Worm (Caenorhabditis elegans): Measurements from ENCODE around the gene irk-1.

Gene irk-1

DNA sequence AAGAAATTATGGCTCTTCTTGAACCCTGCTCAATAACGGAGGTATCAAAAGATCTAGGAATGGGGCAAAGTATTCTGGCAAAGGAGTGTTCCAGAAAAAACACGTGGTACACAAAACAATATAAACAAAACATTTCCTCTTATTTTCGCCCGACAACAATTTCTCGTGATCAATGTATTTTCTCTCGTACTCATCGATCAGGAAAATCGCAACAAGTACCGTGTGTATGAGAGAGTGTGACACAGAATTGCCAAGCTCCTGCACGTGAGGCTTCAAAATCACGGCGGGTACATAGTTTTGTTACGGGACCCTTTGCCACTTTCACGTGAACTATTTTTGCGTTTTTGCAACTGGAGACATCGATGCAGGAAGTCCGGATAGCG lies 36.9 kb downstream of the irk-1 start:
- TF ChIP-seq cog-1 (tag; optimal IDR thresholded peaks at IDR 0.05) (no peak), tab-1 (GFP tag; IDR thresholded peaks at IDR 0.05) (no peak), ztf-29 (GFP tag; IDR thresholded peaks at IDR 0.05) (no peak), klf-2 (GFP tag; conservative IDR thresholded peaks at IDR 0.05) (no peak), T22C8.4 (GFP tag; IDR thresholded peaks at IDR 0.05) (no peak), ztf-23 (GFP tag; IDR thresholded peaks at IDR 0.05) (no peak), med-1 (GFP tag; optimal IDR thresholded peaks at IDR 0.05; ENCODE audit: insufficient read depth) (no peak), flt-1 (GFP tag; IDR thresholded peaks at IDR 0.05) (no peak)

DNA sequence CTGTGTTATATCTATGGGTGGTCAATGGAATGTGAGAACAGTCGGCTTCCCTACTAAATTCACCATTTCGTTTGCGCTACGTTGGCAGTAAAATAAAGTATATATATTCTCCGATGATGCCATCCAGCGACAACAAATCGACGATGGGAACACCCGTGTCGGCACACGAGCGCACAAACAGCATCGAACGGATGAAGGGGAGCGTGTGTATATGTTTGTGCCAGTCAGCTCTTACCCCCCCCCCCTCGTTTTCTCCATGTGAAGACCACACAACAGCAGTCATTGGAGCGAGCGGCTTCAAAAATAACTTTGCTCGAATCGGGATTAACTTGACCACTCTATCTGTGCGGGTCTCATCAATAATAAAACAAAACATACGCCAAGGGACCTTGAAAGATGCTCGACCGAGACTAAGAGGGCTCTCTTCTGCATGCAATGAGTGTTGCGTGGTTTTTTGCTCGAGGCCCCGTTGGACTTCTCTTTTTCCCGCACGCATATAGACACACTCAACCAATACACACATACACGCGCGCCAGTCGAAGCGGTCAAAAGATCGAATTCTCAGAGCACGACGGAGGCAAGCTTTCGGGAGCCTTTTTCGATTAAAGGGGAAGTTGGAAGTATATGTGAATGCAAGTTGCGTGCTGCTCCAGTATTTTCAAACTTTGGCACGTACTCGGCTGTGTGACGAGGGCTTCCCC lies 37.5 kb downstream of the irk-1 start:
- no peak for TF ChIP-seq ztf-29 (GFP tag; IDR thresholded peaks at IDR 0.05)

DNA sequence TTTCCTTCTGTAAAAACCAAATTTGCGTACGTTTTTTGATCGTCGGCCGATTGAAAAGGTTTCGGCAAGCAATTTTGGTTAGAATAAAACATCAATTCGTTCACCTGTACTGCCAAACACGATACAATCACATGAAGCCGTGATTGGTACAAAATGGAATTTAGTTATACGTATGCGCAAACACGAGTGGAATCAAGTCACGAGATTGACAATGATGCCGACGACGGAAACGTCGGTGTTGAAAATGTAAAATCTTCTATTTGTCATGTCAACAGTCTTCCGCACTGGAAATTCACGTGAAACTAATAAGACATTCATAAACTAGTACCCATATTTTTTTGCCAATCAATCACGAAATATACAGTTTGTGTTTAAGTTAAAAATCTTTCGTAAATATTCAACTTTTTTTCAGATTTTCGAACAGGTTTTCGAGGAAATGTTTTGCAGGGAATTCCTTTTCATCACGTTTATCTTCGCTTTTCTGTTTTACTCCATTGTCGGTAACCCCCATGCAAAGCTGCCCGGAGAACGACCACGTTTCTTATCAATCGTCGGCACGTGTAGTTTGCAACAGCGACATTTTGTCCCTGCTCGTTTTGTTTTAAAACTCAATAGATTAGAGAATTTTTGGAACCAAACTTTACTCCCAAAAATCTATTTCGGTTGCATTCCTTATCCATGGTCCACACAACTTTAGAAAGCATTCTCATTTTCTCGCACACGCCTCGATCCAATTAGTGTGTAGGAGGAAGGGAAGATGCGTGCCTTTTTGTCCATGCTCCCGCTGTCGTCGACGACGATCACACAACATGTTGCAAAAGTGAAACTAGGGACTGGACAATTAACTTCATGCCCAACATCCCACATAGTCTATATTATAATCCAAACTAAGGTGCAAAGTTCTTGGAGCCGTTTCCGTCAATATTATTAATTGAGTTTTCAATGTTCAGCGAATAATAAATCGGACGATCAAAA lies 38.6 kb downstream of the irk-1 start:
- no peak for TF ChIP-seq klf-2 (GFP tag; conservative IDR thresholded peaks at IDR 0.05)

DNA sequence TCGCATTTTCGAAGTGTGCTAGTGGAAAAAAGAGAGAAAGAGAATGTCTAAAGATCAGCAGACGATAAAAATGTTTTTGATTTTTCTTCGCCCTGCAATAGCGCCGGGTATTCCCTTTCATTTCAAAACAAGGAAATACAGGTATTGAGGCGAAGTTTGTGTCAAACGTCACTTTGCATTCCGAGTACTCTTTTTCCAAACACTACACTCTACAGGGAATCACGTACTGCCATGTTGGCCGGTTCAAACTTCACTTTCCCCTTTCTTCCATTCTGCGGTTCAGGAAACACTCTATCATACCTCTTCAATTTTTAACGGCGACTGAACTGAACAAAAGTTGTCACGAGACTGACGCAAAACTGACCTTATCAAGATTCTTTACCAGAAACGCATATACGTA lies 39.4 kb downstream of the irk-1 start:
- TF ChIP-seq flt-1 (GFP tag; IDR thresholded peaks at IDR 0.05): no peak
- no peak for TF ChIP-seq cog-1 (tag; optimal IDR thresholded peaks at IDR 0.05)
- TF ChIP-seq tab-1 (GFP tag; IDR thresholded peaks at IDR 0.05): no peak
- no peak for TF ChIP-seq T22C8.4 (GFP tag; IDR thresholded peaks at IDR 0.05)
- no peak for TF ChIP-seq klf-2 (GFP tag; conservative IDR thresholded peaks at IDR 0.05)
- TF ChIP-seq ztf-23 (GFP tag; IDR thresholded peaks at IDR 0.05): no peak
- TF ChIP-seq ref-1 (GFP tag; conservative IDR thresholded peaks at IDR 0.05): no peak

DNA sequence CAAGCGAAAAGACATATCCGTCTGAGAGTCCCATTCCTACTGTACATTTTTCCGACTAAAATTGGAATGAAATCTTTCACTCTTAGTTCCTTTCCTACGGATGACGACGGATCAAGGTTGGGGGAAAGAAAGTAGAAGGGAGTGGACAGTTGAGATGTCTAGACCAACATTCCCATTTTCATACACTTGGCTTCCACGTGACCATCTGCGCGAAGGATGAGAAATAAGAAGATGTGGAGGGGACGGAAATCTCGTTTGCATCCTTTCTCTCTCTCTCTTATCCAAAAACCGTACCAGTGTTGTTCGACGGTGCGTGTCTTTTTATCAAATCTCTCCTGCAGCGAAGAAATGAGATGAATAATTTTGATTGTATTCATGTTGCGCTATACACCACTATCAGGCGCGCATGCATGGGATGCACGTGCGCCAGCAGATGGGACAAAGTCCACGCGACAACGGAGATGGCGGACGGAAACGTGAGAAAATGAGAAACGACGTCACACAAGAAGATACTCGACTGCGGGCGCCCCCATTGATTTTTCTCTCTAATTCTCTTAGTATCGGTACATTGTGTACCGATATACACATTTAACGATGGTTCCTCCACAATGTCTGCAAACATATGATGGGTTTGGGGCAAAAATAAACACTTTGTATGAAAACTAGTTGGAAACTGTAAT lies 40.4 kb downstream of the irk-1 start:
- no peak for TF ChIP-seq tab-1 (GFP tag; IDR thresholded peaks at IDR 0.05)
- TF ChIP-seq flt-1 (GFP tag; IDR thresholded peaks at IDR 0.05): no peak
- peak; percentile 64 for TF ChIP-seq cog-1 (tag; optimal IDR thresholded peaks at IDR 0.05)
- no peak for TF ChIP-seq ztf-29 (GFP tag; IDR thresholded peaks at IDR 0.05)

DNA sequence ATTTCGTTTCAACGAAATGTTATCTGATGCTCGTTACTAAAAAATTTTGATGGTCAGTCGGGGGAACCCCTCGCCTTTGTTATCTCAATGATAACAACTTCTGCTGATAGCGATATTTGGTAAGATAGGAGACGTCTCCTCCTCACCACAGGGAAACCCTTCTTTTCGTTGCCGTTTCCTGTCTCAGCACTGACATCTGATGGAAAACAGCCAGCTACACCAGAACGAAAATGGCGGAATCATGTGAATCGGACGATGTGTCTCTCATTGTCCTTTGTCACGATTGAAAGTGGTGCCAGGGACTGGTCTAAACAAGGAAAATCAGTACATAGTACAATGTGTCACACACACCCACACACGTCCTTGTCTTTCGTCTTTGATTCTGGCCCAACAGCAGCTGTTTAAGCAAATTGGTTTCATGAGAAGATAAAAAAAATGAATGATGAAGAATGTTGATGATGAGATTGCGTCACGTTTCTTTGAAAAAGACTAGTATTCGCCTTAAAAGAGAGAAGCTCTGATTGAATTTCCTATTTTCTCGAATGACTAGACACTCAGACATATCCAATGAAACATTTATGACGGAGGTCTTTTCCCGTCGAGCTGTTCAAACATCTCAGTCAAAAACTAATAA lies 41.4 kb downstream of the irk-1 start:
- TF ChIP-seq ref-1 (GFP tag; conservative IDR thresholded peaks at IDR 0.05) (no peak), tab-1 (GFP tag; IDR thresholded peaks at IDR 0.05) (no peak), ztf-29 (GFP tag; IDR thresholded peaks at IDR 0.05) (no peak), ztf-23 (GFP tag; IDR thresholded peaks at IDR 0.05) (no peak), cog-1 (tag; optimal IDR thresholded peaks at IDR 0.05) (no peak), T22C8.4 (GFP tag; IDR thresholded peaks at IDR 0.05) (no peak), flt-1 (GFP tag; IDR thresholded peaks at IDR 0.05) (no peak), klf-2 (GFP tag; conservative IDR thresholded peaks at IDR 0.05) (no peak), med-1 (GFP tag; optimal IDR thresholded peaks at IDR 0.05; ENCODE audit: insufficient read depth) (no peak)

DNA sequence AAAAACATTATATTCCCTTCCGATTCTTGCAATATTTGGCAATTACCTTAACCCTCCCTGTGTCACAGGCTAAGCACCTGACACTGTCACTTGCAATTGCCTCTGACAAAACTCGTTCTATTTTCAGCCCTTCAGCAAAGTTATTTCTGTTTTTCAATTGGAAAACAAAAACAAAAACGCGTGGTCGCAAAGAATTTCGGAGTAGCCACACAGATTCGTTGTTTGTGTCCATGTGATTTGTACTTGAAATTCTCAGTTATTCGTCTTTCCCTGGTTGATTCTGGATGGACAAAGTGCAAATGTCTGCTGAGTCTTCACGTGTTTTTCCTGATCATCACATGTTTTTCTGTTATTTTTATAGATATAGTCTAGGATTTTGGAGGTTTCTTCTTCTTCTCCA lies 42.4 kb downstream of the irk-1 start:
- TF ChIP-seq klf-2 (GFP tag; conservative IDR thresholded peaks at IDR 0.05) (no peak), flt-1 (GFP tag; IDR thresholded peaks at IDR 0.05) (no peak), ztf-23 (GFP tag; IDR thresholded peaks at IDR 0.05) (no peak), cog-1 (tag; optimal IDR thresholded peaks at IDR 0.05) (no peak), ztf-29 (GFP tag; IDR thresholded peaks at IDR 0.05) (no peak), ref-1 (GFP tag; conservative IDR thresholded peaks at IDR 0.05) (no peak), med-1 (GFP tag; optimal IDR thresholded peaks at IDR 0.05; ENCODE audit: insufficient read depth) (no peak), T22C8.4 (GFP tag; IDR thresholded peaks at IDR 0.05) (no peak), tab-1 (GFP tag; IDR thresholded peaks at IDR 0.05) (no peak)

DNA sequence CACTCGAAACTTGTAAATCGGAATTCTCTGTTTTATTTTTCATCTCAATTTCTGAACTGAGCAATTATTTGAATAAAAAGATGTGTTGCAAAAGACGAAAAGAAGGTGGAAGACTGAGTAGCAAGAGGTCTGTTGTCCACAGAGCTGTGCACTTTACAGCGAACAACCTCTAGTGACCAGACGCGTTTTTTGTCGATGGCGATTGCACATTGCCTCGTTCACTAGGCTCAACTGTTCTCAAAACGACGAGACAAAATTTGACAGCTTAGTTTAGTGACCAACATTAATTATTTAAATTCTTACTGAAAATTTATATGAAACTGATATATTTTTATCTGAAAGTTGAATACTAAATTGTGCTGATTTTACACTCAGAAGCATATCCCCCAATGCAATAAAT lies 44.7 kb downstream of the irk-1 start, which contains the start of gene R03E9.2:
R03E9.2 (minus strand) TSS at position 101 of the 400 bp plus-strand sequence.
- TF ChIP-seq ref-1 (GFP tag; conservative IDR thresholded peaks at IDR 0.05): no peak
- TF ChIP-seq cog-1 (tag; optimal IDR thresholded peaks at IDR 0.05): no peak
- TF ChIP-seq ztf-29 (GFP tag; IDR thresholded peaks at IDR 0.05): no peak
- TF ChIP-seq flt-1 (GFP tag; IDR thresholded peaks at IDR 0.05): no peak
- TF ChIP-seq ztf-23 (GFP tag; IDR thresholded peaks at IDR 0.05): no peak
- TF ChIP-seq med-1 (GFP tag; optimal IDR thresholded peaks at IDR 0.05; ENCODE audit: insufficient read depth): no peak
- TF ChIP-seq tab-1 (GFP tag; IDR thresholded peaks at IDR 0.05): no peak
- no peak for TF ChIP-seq T22C8.4 (GFP tag; IDR thresholded peaks at IDR 0.05)
- no peak for TF ChIP-seq klf-2 (GFP tag; conservative IDR thresholded peaks at IDR 0.05)

DNA sequence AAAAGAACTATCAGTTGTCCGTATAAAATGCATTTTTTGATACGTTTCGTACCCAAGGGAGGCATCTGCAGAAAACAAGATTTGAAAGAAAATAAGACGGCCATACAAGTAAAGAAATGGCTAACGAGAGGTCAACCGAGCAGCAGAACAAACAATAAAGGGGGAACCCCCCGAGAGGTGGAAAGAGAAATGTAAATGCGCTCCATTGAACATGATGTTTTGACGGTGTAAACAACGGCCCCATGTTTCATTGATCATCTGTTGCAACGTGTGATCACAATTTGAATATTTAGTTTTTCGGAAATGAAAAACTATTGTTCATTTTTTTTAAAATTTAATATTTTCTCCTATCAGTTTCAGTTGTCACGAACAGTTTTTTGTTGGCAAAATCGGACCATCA lies 48.3 kb downstream of the irk-1 start, which contains the start of gene K11G12.6:
K11G12.6 (minus strand) TSS at position 65 of the 400 bp plus-strand sequence.
- TF ChIP-seq cog-1 (tag; optimal IDR thresholded peaks at IDR 0.05) (peak; percentile 39), klf-2 (GFP tag; conservative IDR thresholded peaks at IDR 0.05) (no peak)

All from whole organism, midembryonic.